Worm (Caenorhabditis elegans) whole organism, L4 larva: ENCODE data around the gene Y39B6A.41.
A peak's percentile ranks its signal among the peaks of the same experiment; 100 is the strongest.

Source experiments
- D1046.2 ChIP-seq: fragments of 200-800 bp; sonication (Bioruptor generic); IDR thresholded peaks from 2 replicates; pipeline ENCODE4 v1.3.6; 2022; ENCODE audit warnings: missing genetic modification characterization, missing compliant biosample characterization
- F10B5.3 ChIP-seq: sonication (generic microtip); optimal IDR thresholded peaks from 2 replicates; lab custom pipeline; 2016; ENCODE audit warnings: mild to moderate bottlenecking, missing genetic modification characterization, missing compliant biosample characterization
- F37D6.2 ChIP-seq: sonication (generic microtip); optimal IDR thresholded peaks from 2 replicates; lab custom pipeline; 2016; ENCODE audit warnings: mild to moderate bottlenecking, missing genetic modification characterization, missing compliant biosample characterization
- F49E8.2 ChIP-seq: sonication (generic microtip); optimal IDR thresholded peaks from 2 replicates; lab custom pipeline; 2016; ENCODE audit warnings: missing compliant biosample characterization, mild to moderate bottlenecking, missing genetic modification characterization, borderline replicate concordance
- R02D3.7 ChIP-seq: fragments of 150-350 bp; sonication (generic microtip); optimal IDR thresholded peaks from 3 replicates; lab custom pipeline; 2014; ENCODE audit warnings: missing biosample characterization, missing genetic modification characterization
- T26A8.4 ChIP-seq: fragments of 200-800 bp; sonication (Bioruptor generic); IDR thresholded peaks from 2 replicates; pipeline ENCODE4 v1.3.6; 2022; ENCODE audit warnings: missing genetic modification characterization, missing compliant biosample characterization
- Y105C5A.15 ChIP-seq: fragments of 200-800 bp; sonication (Bioruptor generic); IDR thresholded peaks from 2 replicates; pipeline ENCODE4 v1.3.6; 2022; ENCODE audit warnings: missing genetic modification characterization, missing compliant biosample characterization
- Y48G9A.11 ChIP-seq: fragments of 200-800 bp; sonication (Bioruptor generic); IDR thresholded peaks from 2 replicates; pipeline ENCODE4 v1.3.6; 2022; ENCODE audit warnings: missing genetic modification reagents, missing genetic modification characterization, missing compliant biosample characterization
- Y5F2A.4 ChIP-seq: fragments of 200-800 bp; sonication (Bioruptor generic); optimal IDR thresholded peaks from 2 replicates; lab custom pipeline; 2018; ENCODE audit warnings: mild to moderate bottlenecking, missing genetic modification characterization, missing compliant biosample characterization
- ZK546.5 ChIP-seq, 2 experiments: sonication (generic microtip); optimal IDR thresholded peaks; 2 replicates each; lab custom pipeline; 2017; ENCODE audit warnings: missing biosample characterization in 2 of 2, missing genetic modification characterization in 2 of 2
- aha-1 ChIP-seq: fragments of 150-350 bp; peaks from one replicate; lab custom pipeline; 2014; ENCODE audit warnings: missing biosample characterization, missing genetic modification characterization
- ama-1 ChIP-seq: fragments of 150-350 bp; optimal IDR thresholded peaks from 2 replicates; lab custom pipeline; 2014; ENCODE audit warnings: inconsistent platforms, mixed read lengths
- arid-1 ChIP-seq: fragments of 200-800 bp; sonication (Bioruptor generic); conservative IDR thresholded peaks from 2 replicates; pipeline ENCODE4 v1.3.6; 2022; ENCODE audit warnings: missing genetic modification reagents, missing genetic modification characterization, missing compliant biosample characterization
- ceh-28 ChIP-seq: fragments of 150-350 bp; optimal IDR thresholded peaks from 2 replicates; lab custom pipeline; 2014; ENCODE audit warnings: missing biosample characterization, missing genetic modification reagents, missing genetic modification characterization
- ceh-44 ChIP-seq: fragments of 200-800 bp; sonication (Bioruptor generic); IDR thresholded peaks from 2 replicates; pipeline ENCODE4 v1.3.6; 2022; ENCODE audit warnings: missing genetic modification reagents, missing genetic modification characterization, missing compliant biosample characterization
- ces-1 ChIP-seq: fragments of 150-350 bp; sonication (generic microtip); optimal IDR thresholded peaks from 4 replicates; lab custom pipeline; 2014; ENCODE audit warnings: missing biosample characterization, missing genetic modification reagents, missing genetic modification characterization
- daf-8 ChIP-seq: fragments of 200-800 bp; sonication (Bioruptor generic); IDR thresholded peaks from 2 replicates; pipeline ENCODE4 v1.3.6; 2022; ENCODE audit warnings: missing genetic modification characterization, missing compliant biosample characterization
- dmd-8 ChIP-seq: fragments of 200-800 bp; sonication (Bioruptor generic); IDR thresholded peaks from 2 replicates; pipeline ENCODE4 v1.3.6; 2022; ENCODE audit warnings: missing genetic modification characterization, missing compliant biosample characterization
- duxl-1 ChIP-seq: sonication (generic microtip); optimal IDR thresholded peaks from 2 replicates; lab custom pipeline; 2016; ENCODE audit warnings: mild to moderate bottlenecking, missing genetic modification characterization, moderate library complexity, missing compliant biosample characterization; ENCODE audit not compliant: poor library complexity
- dve-1 ChIP-seq: sonication (generic microtip); optimal IDR thresholded peaks from 2 replicates; lab custom pipeline; 2017; ENCODE audit warnings: antibody characterized with exemption, mild to moderate bottlenecking, missing genetic modification characterization, missing compliant biosample characterization; ENCODE audit not compliant: insufficient read depth
- egl-27 ChIP-seq: sonication (generic microtip); optimal IDR thresholded peaks from 3 replicates; lab custom pipeline; 2017; ENCODE audit warnings: missing biosample characterization, missing genetic modification reagents, missing genetic modification characterization
- fkh-10 ChIP-seq: fragments of 150-350 bp; optimal IDR thresholded peaks from 2 replicates; lab custom pipeline; 2014; ENCODE audit warnings: missing biosample characterization, missing genetic modification reagents, missing genetic modification characterization
- hlh-30 ChIP-seq: sonication (generic microtip); optimal IDR thresholded peaks from 2 replicates; lab custom pipeline; 2017; ENCODE audit warnings: antibody characterized with exemption, mild to moderate bottlenecking, missing genetic modification characterization, missing compliant biosample characterization; ENCODE audit not compliant: insufficient read depth
- lin-1 ChIP-seq: fragments of 200-800 bp; sonication (Bioruptor generic); IDR thresholded peaks from 2 replicates; pipeline ENCODE4 v1.3.6; 2022; ENCODE audit warnings: missing genetic modification reagents, missing genetic modification characterization, missing compliant biosample characterization
- lin-13 ChIP-seq: fragments of 150-350 bp; optimal IDR thresholded peaks from 2 replicates; lab custom pipeline; 2014; ENCODE audit warnings: missing biosample characterization, missing genetic modification reagents, missing genetic modification characterization
- lsy-2 ChIP-seq, 2 experiments: fragments of 150-350 bp in 1 of 2; sonication (generic microtip) in 1 of 2; optimal IDR thresholded peaks; 2 replicates each; lab custom pipeline; 2014 to 2017; ENCODE audit warnings: missing biosample characterization in 2 of 2, missing genetic modification characterization in 2 of 2
- madf-9 ChIP-seq: fragments of 200-800 bp; sonication (Bioruptor generic); conservative IDR thresholded peaks from 2 replicates; pipeline ENCODE4 v1.3.6; 2022; ENCODE audit warnings: missing genetic modification reagents, missing genetic modification characterization, missing compliant biosample characterization
- mdl-1 ChIP-seq, 2 experiments: fragments of 150-350 bp in 1 of 2; sonication (generic microtip) in 1 of 2; optimal IDR thresholded peaks; 2 replicates each; lab custom pipeline; 2014 to 2017; ENCODE audit warnings: missing biosample characterization in 2 of 2, missing genetic modification characterization in 2 of 2
- mdt-29 ChIP-seq: fragments of 200-800 bp; sonication (Bioruptor generic); IDR thresholded peaks from 2 replicates; pipeline ENCODE4 v1.3.6; 2022; ENCODE audit warnings: missing genetic modification reagents, missing genetic modification characterization, missing compliant biosample characterization
- mep-1 ChIP-seq: fragments of 150-350 bp; sonication (generic microtip); optimal IDR thresholded peaks from 3 replicates; lab custom pipeline; 2014; ENCODE audit warnings: missing biosample characterization, missing genetic modification characterization
- mes-2 ChIP-seq: sonication (generic microtip); optimal IDR thresholded peaks from 2 replicates; lab custom pipeline; 2016; ENCODE audit warnings: missing genotype, mild to moderate bottlenecking, missing genetic modification characterization, missing compliant biosample characterization; ENCODE audit not compliant: poor library complexity, severe bottlenecking
- mxl-2 ChIP-seq: fragments of 200-800 bp; sonication (Bioruptor generic); conservative IDR thresholded peaks from 2 replicates; pipeline ENCODE4 v1.3.6; 2022; ENCODE audit warnings: missing genetic modification reagents, missing genetic modification characterization, missing compliant biosample characterization
- mxl-3 ChIP-seq: fragments of 200-800 bp; sonication (Bioruptor generic); optimal IDR thresholded peaks from 2 replicates; lab custom pipeline; 2018; ENCODE audit warnings: mild to moderate bottlenecking, missing genetic modification characterization, missing compliant biosample characterization
- nhr-10 ChIP-seq: fragments of 150-350 bp; optimal IDR thresholded peaks from 2 replicates; lab custom pipeline; 2014; ENCODE audit warnings: missing biosample characterization, missing genetic modification characterization
- nhr-102 ChIP-seq: sonication (generic microtip); optimal IDR thresholded peaks from 2 replicates; lab custom pipeline; 2016; ENCODE audit warnings: mild to moderate bottlenecking, missing genetic modification characterization, moderate library complexity, missing compliant biosample characterization
- nhr-11 ChIP-seq: fragments of 150-350 bp; optimal IDR thresholded peaks from 2 replicates; lab custom pipeline; 2014; ENCODE audit warnings: missing biosample characterization, missing genetic modification characterization
- nhr-111 ChIP-seq: fragments of 200-800 bp; sonication (Bioruptor generic); optimal IDR thresholded peaks from 2 replicates; lab custom pipeline; 2018; ENCODE audit warnings: mild to moderate bottlenecking, missing genetic modification characterization, missing compliant biosample characterization
- nhr-237 ChIP-seq: sonication (generic microtip); optimal IDR thresholded peaks from 2 replicates; lab custom pipeline; 2017; ENCODE audit warnings: missing biosample characterization, missing genetic modification characterization
- nhr-25 ChIP-seq: sonication (generic microtip); optimal IDR thresholded peaks from 2 replicates; lab custom pipeline; 2017; ENCODE audit warnings: missing genetic modification characterization, mild to moderate bottlenecking, missing compliant biosample characterization, antibody characterized with exemption, moderate library complexity, borderline replicate concordance; ENCODE audit not compliant: insufficient read depth
- nhr-42 ChIP-seq: fragments of 200-800 bp; sonication (Bioruptor generic); IDR thresholded peaks from 2 replicates; pipeline ENCODE4 v1.3.6; 2022; ENCODE audit warnings: missing genetic modification characterization, missing compliant biosample characterization
- nhr-77 ChIP-seq: fragments of 150-350 bp; optimal IDR thresholded peaks from 2 replicates; lab custom pipeline; 2014; ENCODE audit warnings: missing biosample characterization, missing genetic modification characterization
- sdz-12 ChIP-seq: fragments of 200-800 bp; sonication (Bioruptor generic); optimal IDR thresholded peaks from 2 replicates; lab custom pipeline; 2018; ENCODE audit warnings: mild to moderate bottlenecking, missing genetic modification characterization, missing compliant biosample characterization
- set-16 ChIP-seq: fragments of 200-800 bp; sonication (Bioruptor generic); IDR thresholded peaks from 2 replicates; pipeline ENCODE4 v1.3.6; 2022; ENCODE audit warnings: missing genetic modification reagents, missing genetic modification characterization, missing compliant biosample characterization
- unc-39 ChIP-seq: sonication (generic microtip); optimal IDR thresholded peaks from 2 replicates; lab custom pipeline; 2017; ENCODE audit warnings: missing biosample characterization, missing genetic modification characterization
- unc-62 ChIP-seq, 3 experiments: fragments of 150-350 bp in 1 of 3; sonication (generic microtip); optimal IDR thresholded peaks in 2 of 3; peaks in 1 of 3; 1 replicate in 1 of 3; 2 replicates in 2 of 3; lab custom pipeline; 2014 to 2017; ENCODE audit warnings: missing biosample characterization in 3 of 3, missing genetic modification characterization in 3 of 3, missing genetic modification reagents in 3 of 3, missing genotype in 1 of 3
- zag-1 ChIP-seq: fragments of 150-350 bp; optimal IDR thresholded peaks from 2 replicates; lab custom pipeline; 2014; ENCODE audit warnings: missing biosample characterization, missing genetic modification characterization
- zip-11 ChIP-seq: fragments of 200-800 bp; sonication (Bioruptor generic); IDR thresholded peaks from 2 replicates; pipeline ENCODE4 v1.3.6; 2022; ENCODE audit warnings: missing genetic modification characterization, missing compliant biosample characterization
- ztf-11 ChIP-seq: fragments of 150-350 bp; optimal IDR thresholded peaks from 2 replicates; lab custom pipeline; 2014; ENCODE audit warnings: missing biosample characterization, missing genetic modification characterization

Gene Y39B6A.41

ce11 chrV:18990958-18991357, 13.2 kb upstream of the Y39B6A.41 start:
- peak in 1 of 2 experiments; percentile 47 for TF ChIP-seq unc-62 (GFP tag; optimal IDR thresholded peaks at IDR 0.05 in 1 of 2; lab: Kevin White, UChicago)
- no peak for TF ChIP-seq unc-62 (tag; optimal IDR thresholded peaks at IDR 0.05; lab: Kevin White, UChicago)
- no peak for TF ChIP-seq zag-1 (tag; lab: Kevin White, UChicago)
- TF ChIP-seq D1046.2 (GFP tag; lab: Robert Waterston, UW) = no peak
- no peak for TF ChIP-seq daf-8 (GFP tag; lab: Robert Waterston, UW)
- no peak for TF ChIP-seq Y5F2A.4
- no peak for TF ChIP-seq mdt-29
- TF ChIP-seq nhr-237 (tag; lab: Kevin White, UChicago) = no peak
- TF ChIP-seq F10B5.3 = no peak
- TF ChIP-seq ces-1 (GFP tag; lab: Kevin White, UChicago) = no peak
- TF ChIP-seq mxl-2 (GFP tag; lab: Robert Waterston, UW) = no peak
- TF ChIP-seq ceh-28 (tag; lab: Kevin White, UChicago) = no peak
- TF ChIP-seq F37D6.2 (tag; lab: Kevin White, UChicago) = no peak
- no peak for TF ChIP-seq nhr-25 (tag; lab: Kevin White, UChicago)
- TF ChIP-seq hlh-30 = no peak
- peak; percentile 87 for TF ChIP-seq set-16 (GFP tag; lab: Robert Waterston, UW)

- TF ChIP-seq nhr-42 (GFP tag; lab: Robert Waterston, UW) (no peak), nhr-10 (no peak), nhr-11 (tag; lab: Kevin White, UChicago) (peak; percentile 43), arid-1 (GFP tag; lab: Robert Waterston, UW) (0 out of 2 replicates have a peak, but pooled peaks have one; percentile 16), madf-9 (GFP tag; lab: Robert Waterston, UW) (no peak), unc-39 (tag; lab: Kevin White, UChicago) (no peak), nhr-102 (peak; percentile 64), dmd-8 (GFP tag; lab: Robert Waterston, UW) (no peak), zip-11 (GFP tag; lab: Robert Waterston, UW) (no peak), ceh-44 (no peak), lin-1 (GFP tag; lab: Robert Waterston, UW) (no peak), nhr-237 (tag; lab: Kevin White, UChicago) (no peak), nhr-111 (GFP tag; lab: Kevin White, UChicago) (no peak), mes-2 (peak; percentile 84), mxl-3 (GFP tag; lab: Kevin White, UChicago) (no peak), Y105C5A.15 (GFP tag; lab: Robert Waterston, UW) (no peak), ztf-11 (tag; lab: Kevin White, UChicago) (no peak), aha-1 (tag; lab: Kevin White, UChicago) (peak; percentile 68), mdt-29 (no peak), lsy-2 (tag; optimal IDR thresholded peaks at IDR 0.05; lab: Kevin White, UChicago) (peak in 1 of 2 experiments; percentile 71), mep-1 (peak; percentile 77), duxl-1 (tag; lab: Kevin White, UChicago) (peak; percentile 80), dve-1 (tag; lab: Kevin White, UChicago) (peak; percentile 72), lin-13 (peak; percentile 72), fkh-10 (GFP tag; lab: Kevin White, UChicago) (no peak), Y48G9A.11 (peak; percentile 57; the same call in 1 of the 2 replicates), R02D3.7 (tag; lab: Kevin White, UChicago) (no peak), egl-27 (tag; lab: Kevin White, UChicago) (no peak), mdl-1 (tag; optimal IDR thresholded peaks at IDR 0.05; lab: Kevin White, UChicago) (no peak), T26A8.4 (GFP tag; lab: Robert Waterston, UW) (peak; percentile 75), ama-1 (lab: Kevin White, UChicago) (no peak), ZK546.5 (tag; optimal IDR thresholded peaks at IDR 0.05; lab: Kevin White, UChicago) (no peak), sdz-12 (GFP tag; lab: Kevin White, UChicago) (no peak), F49E8.2 (tag; lab: Kevin White, UChicago) (peak; percentile 49), nhr-77 (peak; percentile 44)
These were observed 12.6 kb upstream of the Y39B6A.41 start, which contains the start of the genes reps-1 and Y39B6A.37 for ce11 chrV:18990238-18990901. Gene reps-1 (minus strand): TSS chrV:18990500. Gene Y39B6A.37 (plus strand): TSS chrV:18990851.
